Worm (Caenorhabditis elegans) whole organism, young adult: ENCODE measurements around the gene fkh-9.

Source experiments
- B0035.1 ChIP-seq: sonication (generic microtip); optimal IDR thresholded peaks from 2 replicates; lab custom pipeline; 2016; ENCODE audit warnings: missing genetic modification characterization, mild to moderate bottlenecking, missing compliant biosample characterization, missing genotype, missing genetic modification reagents
- K12H6.12 ChIP-seq: fragments of 200-800 bp; sonication (Bioruptor generic); optimal IDR thresholded peaks from 2 replicates; lab custom pipeline; 2018; ENCODE audit warnings: mild to moderate bottlenecking, missing genetic modification characterization, missing compliant biosample characterization
- Y56A3A.18 ChIP-seq: fragments of 200-800 bp; sonication (Bioruptor generic); IDR thresholded peaks from 2 replicates; pipeline ENCODE4 v1.3.6; 2022; ENCODE audit warnings: missing genetic modification reagents, missing genetic modification characterization, missing compliant biosample characterization
- athp-1 ChIP-seq: sonication (generic microtip); optimal IDR thresholded peaks from 2 replicates; lab custom pipeline; 2017; ENCODE audit warnings: mild to moderate bottlenecking, missing genetic modification characterization, missing compliant biosample characterization
- ceh-100 ChIP-seq: fragments of 200-800 bp; sonication (Bioruptor generic); IDR thresholded peaks from 2 replicates; pipeline ENCODE4 v1.3.6; 2022; ENCODE audit warnings: missing genetic modification reagents, missing genetic modification characterization, missing compliant biosample characterization
- dpl-1 ChIP-seq: fragments of 150-350 bp; optimal IDR thresholded peaks from 2 replicates; lab custom pipeline; 2014; ENCODE audit warnings: missing biosample characterization, missing genetic modification reagents, missing genetic modification characterization
- egl-18 ChIP-seq: fragments of 200-800 bp; sonication (Bioruptor generic); IDR thresholded peaks from 2 replicates; pipeline ENCODE4 v1.3.6; 2022; ENCODE audit warnings: missing genetic modification reagents, missing genetic modification characterization, missing compliant biosample characterization
- lin-35 ChIP-seq, 3 experiments: fragments of 150-350 bp in 2 of 3; sonication (generic microtip) in 1 of 3; optimal IDR thresholded peaks; 2 replicates each; lab custom pipeline; 2014 to 2018; ENCODE audit warnings: missing biosample characterization in 3 of 3, missing genetic modification characterization in 3 of 3, missing genetic modification reagents in 3 of 3
- mxl-1 ChIP-seq: sonication (generic microtip); optimal IDR thresholded peaks from 2 replicates; lab custom pipeline; 2016; ENCODE audit warnings: missing genetic modification characterization, missing compliant biosample characterization
- nhr-90 ChIP-seq: sonication (generic microtip); optimal IDR thresholded peaks from 2 replicates; lab custom pipeline; 2016; ENCODE audit warnings: missing genotype, mild to moderate bottlenecking, missing genetic modification characterization, missing compliant biosample characterization
- sptf-2 ChIP-seq: fragments of 200-800 bp; sonication (Bioruptor generic); optimal IDR thresholded peaks from 2 replicates; lab custom pipeline; 2018; ENCODE audit warnings: mild to moderate bottlenecking, missing genetic modification characterization, missing compliant biosample characterization
- unc-62 ChIP-seq: fragments of 150-350 bp; optimal IDR thresholded peaks from 2 replicates; lab custom pipeline; 2014; ENCODE audit warnings: missing biosample characterization, missing genetic modification reagents, missing genetic modification characterization
- ztf-6 ChIP-seq: fragments of 200-800 bp; sonication (Bioruptor generic); IDR thresholded peaks from 2 replicates; pipeline ENCODE4 v1.3.6; 2022; ENCODE audit warnings: missing genetic modification reagents, missing genetic modification characterization, missing compliant biosample characterization

ce11 chrX:3823869-3824268 is 2.9 kb downstream of the fkh-9 start:
- TF ChIP-seq K12H6.12 (tag; lab: Kevin White, UChicago) (no peak), sptf-2 (GFP tag; lab: Kevin White, UChicago) (no peak), B0035.1 (no peak), Y56A3A.18 (GFP tag; lab: Robert Waterston, UW) (no peak), mxl-1 (tag; lab: Kevin White, UChicago) (no peak), unc-62 (peak; percentile 32), dpl-1 (GFP tag; lab: Kevin White, UChicago) (no peak), athp-1 (no peak), ceh-100 (GFP tag; lab: Robert Waterston, UW) (no peak), ztf-6 (no peak), nhr-90 (tag; lab: Kevin White, UChicago) (no peak), egl-18 (GFP tag; lab: Robert Waterston, UW) (no peak), lin-35 (GFP tag; optimal IDR thresholded peaks at IDR 0.05; lab: Kevin White, UChicago) (peak in 1 of 3 experiments; percentile 1)
